Fruit fly (Drosophila melanogaster) whole organism, prepupa: ENCODE measurements around the gene CG34248.

Source experiments
- Blimp-1 ChIP-seq: fragments of 200-800 bp; sonication (Bioruptor generic); optimal IDR thresholded peaks from 3 replicates; lab custom pipeline; 2017; ENCODE audit warnings: missing biosample characterization, missing genetic modification characterization, mild to moderate bottlenecking, moderate library complexity, missing genetic modification reagents
- CG10669 ChIP-seq: fragments of 200-800 bp; sonication (Bioruptor generic); optimal IDR thresholded peaks from 3 replicates; lab custom pipeline; 2018; ENCODE audit warnings: missing biosample characterization, mild to moderate bottlenecking, missing genetic modification characterization, moderate library complexity
- CG11294 ChIP-seq: fragments of 200-800 bp; sonication (Bioruptor generic); IDR thresholded peaks from 2 replicates; pipeline ENCODE4 v1.3.6; 2022; ENCODE audit warnings: missing biosample characterization, missing genetic modification characterization
- CG11762 ChIP-seq: fragments of 200-800 bp; sonication (Bioruptor generic); optimal IDR thresholded peaks from 3 replicates; lab custom pipeline; 2016; ENCODE audit warnings: missing biosample characterization, missing genetic modification characterization; ENCODE audit not compliant: insufficient read depth
- CG11902 ChIP-seq: fragments of 200-800 bp; sonication (Bioruptor generic); optimal IDR thresholded peaks from 3 replicates; lab custom pipeline; 2016; ENCODE audit warnings: missing biosample characterization, missing genetic modification characterization
- CG15336 ChIP-seq: fragments of 200-800 bp; sonication (Bioruptor generic); IDR thresholded peaks from 2 replicates; pipeline ENCODE4 v1.3.6; 2022; ENCODE audit warnings: missing biosample characterization, missing genetic modification characterization
- CG1621 ChIP-seq: fragments of 200-800 bp; sonication (Bioruptor generic); optimal IDR thresholded peaks from 3 replicates; lab custom pipeline; 2018; ENCODE audit warnings: missing biosample characterization, mild to moderate bottlenecking, missing genetic modification characterization
- CG16779 ChIP-seq: fragments of 200-800 bp; sonication (Bioruptor generic); optimal IDR thresholded peaks from 3 replicates; lab custom pipeline; 2017; ENCODE audit warnings: missing biosample characterization, mild to moderate bottlenecking, missing genetic modification characterization
- CG34406 ChIP-seq: fragments of 200-800 bp; sonication (Bioruptor generic); optimal IDR thresholded peaks from 3 replicates; lab custom pipeline; 2016; ENCODE audit warnings: missing biosample characterization, missing genetic modification characterization
- CG3919 ChIP-seq: fragments of 200-800 bp; sonication (Bioruptor generic); optimal IDR thresholded peaks from 3 replicates; lab custom pipeline; 2016; ENCODE audit warnings: missing biosample characterization, missing genetic modification characterization
- CG4318 ChIP-seq: fragments of 200-800 bp; sonication (Bioruptor generic); optimal IDR thresholded peaks from 3 replicates; lab custom pipeline; 2017; ENCODE audit warnings: missing biosample characterization, mild to moderate bottlenecking, missing genetic modification characterization
- CG6163 ChIP-seq: fragments of 200-800 bp; sonication (Bioruptor generic); IDR thresholded peaks from 3 replicates; pipeline ENCODE4 v1.3.6; 2022; ENCODE audit warnings: missing biosample characterization, missing genetic modification characterization
- CG6276 ChIP-seq: fragments of 200-800 bp; sonication (Bioruptor generic); optimal IDR thresholded peaks from 2 replicates; lab custom pipeline; 2017; ENCODE audit warnings: missing biosample characterization, mild to moderate bottlenecking, missing genetic modification characterization
- CG6808 ChIP-seq: fragments of 200-800 bp; sonication (Bioruptor generic); optimal IDR thresholded peaks from 3 replicates; lab custom pipeline; 2017; ENCODE audit warnings: missing biosample characterization, missing genetic modification characterization, mild to moderate bottlenecking, moderate library complexity, missing genetic modification reagents
- CG6854 ChIP-seq: fragments of 200-800 bp; sonication (Bioruptor generic); optimal IDR thresholded peaks from 2 replicates; lab custom pipeline; 2017; ENCODE audit warnings: missing biosample characterization, mild to moderate bottlenecking, missing genetic modification characterization
- CG8319 ChIP-seq: fragments of 200-800 bp; sonication (Bioruptor generic); optimal IDR thresholded peaks from 3 replicates; lab custom pipeline; 2016; ENCODE audit warnings: missing biosample characterization, missing genetic modification characterization
- Eip75B ChIP-seq: fragments of 200-800 bp; sonication (Bioruptor generic); optimal IDR thresholded peaks from 3 replicates; lab custom pipeline; 2016; ENCODE audit warnings: missing biosample characterization, missing genetic modification characterization
- Eip78C ChIP-seq: fragments of 200-800 bp; sonication (Bioruptor generic); peaks from one replicate; lab custom pipeline; 2016; ENCODE audit warnings: missing biosample characterization, missing genetic modification characterization
- Eip93F ChIP-seq: fragments of 200-800 bp; sonication (Bioruptor generic); optimal IDR thresholded peaks from 2 replicates; lab custom pipeline; 2016; ENCODE audit warnings: missing biosample characterization, mild to moderate bottlenecking, missing genetic modification characterization
- Ets21C ChIP-seq: fragments of 200-800 bp; sonication (Bioruptor generic); optimal IDR thresholded peaks from 3 replicates; lab custom pipeline; 2016; ENCODE audit warnings: missing biosample characterization, missing genetic modification characterization
- Gug ChIP-seq: fragments of 200-800 bp; sonication (Bioruptor generic); IDR thresholded peaks from 2 replicates; pipeline ENCODE4 v1.3.6; 2022; ENCODE audit warnings: missing biosample characterization, missing genetic modification characterization
- Hr39 ChIP-seq: fragments of 200-800 bp; sonication (Bioruptor generic); optimal IDR thresholded peaks from 2 replicates; lab custom pipeline; 2016; ENCODE audit warnings: missing biosample characterization, missing genetic modification characterization
- Lpt ChIP-seq: fragments of 200-800 bp; sonication (Bioruptor generic); optimal IDR thresholded peaks from 3 replicates; lab custom pipeline; 2016; ENCODE audit warnings: missing biosample characterization, missing genetic modification characterization
- OdsH ChIP-seq: fragments of 200-800 bp; sonication (Bioruptor generic); optimal IDR thresholded peaks from 3 replicates; lab custom pipeline; 2016; ENCODE audit warnings: missing biosample characterization, missing genetic modification characterization
- Sox102F ChIP-seq: fragments of 200-800 bp; sonication (Bioruptor generic); optimal IDR thresholded peaks from 2 replicates; lab custom pipeline; 2016; ENCODE audit warnings: missing biosample characterization, mild to moderate bottlenecking, missing genetic modification characterization
- Sox14 ChIP-seq: fragments of 200-800 bp; sonication (Bioruptor generic); optimal IDR thresholded peaks from 3 replicates; lab custom pipeline; 2016; ENCODE audit warnings: missing biosample characterization, missing genetic modification characterization
- Sox15 ChIP-seq: fragments of 200-800 bp; sonication (Bioruptor generic); optimal IDR thresholded peaks from 3 replicates; lab custom pipeline; 2016; ENCODE audit warnings: missing biosample characterization, missing genetic modification characterization
- achi ChIP-seq: fragments of 200-800 bp; sonication (Bioruptor generic); optimal IDR thresholded peaks from 3 replicates; lab custom pipeline; 2016; ENCODE audit warnings: missing biosample characterization, missing genetic modification characterization
- acj6 ChIP-seq: fragments of 200-800 bp; sonication (Bioruptor generic); optimal IDR thresholded peaks from 3 replicates; lab custom pipeline; 2016; ENCODE audit warnings: missing biosample characterization, missing genetic modification characterization
- dac ChIP-seq: fragments of 200-800 bp; sonication (Bioruptor generic); optimal IDR thresholded peaks from 2 replicates; lab custom pipeline; 2017; ENCODE audit warnings: missing biosample characterization, mild to moderate bottlenecking, missing genetic modification characterization
- dsx ChIP-seq: fragments of 200-800 bp; optimal IDR thresholded peaks from 3 replicates; lab custom pipeline; 2019; ENCODE audit warnings: missing biosample characterization, mild to moderate bottlenecking, missing genetic modification characterization, moderate library complexity; ENCODE audit not compliant: poor library complexity, severe bottlenecking
- eg ChIP-seq: fragments of 200-800 bp; sonication (Bioruptor generic); IDR thresholded peaks from 3 replicates; pipeline ENCODE4 v1.3.6; 2022; ENCODE audit warnings: missing biosample characterization, missing genetic modification characterization
- esn ChIP-seq: fragments of 200-800 bp; sonication (Bioruptor generic); optimal IDR thresholded peaks from 2 replicates; lab custom pipeline; 2016; ENCODE audit warnings: missing biosample characterization, mild to moderate bottlenecking, missing genetic modification characterization, moderate library complexity
- fd85E ChIP-seq: fragments of 200-800 bp; sonication (Bioruptor generic); optimal IDR thresholded peaks from 3 replicates; lab custom pipeline; 2016; ENCODE audit warnings: missing biosample characterization, missing genetic modification characterization
- fkh ChIP-seq: fragments of 200-800 bp; sonication (Bioruptor generic); optimal IDR thresholded peaks from 3 replicates; lab custom pipeline; 2017; ENCODE audit warnings: missing biosample characterization, mild to moderate bottlenecking, missing genetic modification characterization, moderate library complexity
- lz ChIP-seq: fragments of 200-800 bp; sonication (Bioruptor generic); optimal IDR thresholded peaks from 3 replicates; lab custom pipeline; 2016; ENCODE audit warnings: missing biosample characterization, missing genetic modification characterization
- pdm3 ChIP-seq: fragments of 200-800 bp; sonication (Bioruptor generic); optimal IDR thresholded peaks from 3 replicates; lab custom pipeline; 2016; ENCODE audit warnings: missing biosample characterization, missing genetic modification characterization
- spab ChIP-seq: fragments of 200-800 bp; sonication (Bioruptor generic); optimal IDR thresholded peaks from 2 replicates; lab custom pipeline; 2017; ENCODE audit warnings: missing biosample characterization, mild to moderate bottlenecking, missing genetic modification characterization, missing genetic modification reagents
- ss ChIP-seq, 2 experiments: fragments of 200-800 bp; sonication (Bioruptor generic); optimal IDR thresholded peaks; 2 replicates in 1 of 2; 3 replicates in 1 of 2; lab custom pipeline; 2017 to 2018; ENCODE audit warnings: mild to moderate bottlenecking in 2 of 2, missing biosample characterization in 2 of 2, missing genetic modification characterization in 2 of 2, moderate library complexity in 1 of 2
- vri ChIP-seq: fragments of 200-800 bp; sonication (Bioruptor generic); optimal IDR thresholded peaks from 3 replicates; lab custom pipeline; 2016; ENCODE audit warnings: missing biosample characterization, mild to moderate bottlenecking, missing genetic modification characterization

The CG34248 gene

DNA sequence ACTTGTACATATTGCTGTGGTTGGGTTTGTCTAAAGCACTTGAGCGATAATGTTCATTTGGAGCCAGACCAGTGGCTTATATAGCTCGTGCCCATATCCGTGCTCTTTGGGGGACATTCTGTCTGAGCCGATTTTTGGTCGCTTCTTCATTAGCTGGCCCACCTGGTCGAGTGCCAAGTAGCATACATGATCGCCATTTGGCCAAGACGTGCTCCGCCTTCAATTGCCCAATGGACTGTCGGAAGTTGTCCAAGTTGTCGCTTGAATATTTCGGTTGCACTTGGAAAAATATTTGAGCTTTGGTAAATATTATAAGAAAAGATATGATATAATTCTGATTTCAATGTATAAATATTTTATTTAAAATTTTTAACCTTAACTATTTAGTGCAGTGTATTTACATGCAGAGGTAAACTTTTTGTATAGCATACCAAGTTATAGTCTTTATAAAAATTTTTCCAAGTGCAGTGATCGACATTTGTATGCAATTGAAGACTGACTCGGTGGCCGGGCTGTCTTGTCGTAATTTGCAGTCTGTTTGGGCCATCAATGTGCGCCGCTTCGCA, 14.7 kb upstream of the CG34248 start, which contains the start of gene CG13047 (continued):
- TF ChIP-seq Eip93F (GFP tag; lab: Kevin White, UChicago) (no peak), CG16779 (no peak), pdm3 (GFP tag; lab: Kevin White, UChicago) (no peak), CG6808 (GFP tag; lab: Kevin White, UChicago) (peak; percentile 13), CG15336 (GFP tag; lab: Robert Waterston, UW) (0 out of 2 replicates have a peak, but pooled peaks have one; percentile 26), OdsH (GFP tag; lab: Kevin White, UChicago) (no peak), CG11294 (GFP tag; lab: Robert Waterston, UW) (no peak), vri (no peak), CG34406 (GFP tag; lab: Kevin White, UChicago) (no peak), CG11762 (GFP tag; lab: Kevin White, UChicago) (no peak), lz (GFP tag; lab: Kevin White, UChicago) (no peak), spab (GFP tag; lab: Kevin White, UChicago) (no peak), Sox15 (no peak), CG6163 (GFP tag; lab: Robert Waterston, UW) (no peak), Eip78C (GFP tag; lab: Kevin White, UChicago) (peak; percentile 49), Ets21C (GFP tag; lab: Kevin White, UChicago) (no peak), CG3919 (GFP tag; lab: Kevin White, UChicago) (no peak), Sox14 (no peak), achi (GFP tag; lab: Kevin White, UChicago) (no peak), CG8319 (no peak), Eip75B (GFP tag; lab: Kevin White, UChicago) (no peak)

- TF ChIP-seq Gug: no peak
- TF ChIP-seq, all 60 proteins: peak for 0
Observed at dm6 chr3L:16283821-16284220, 13.1 kb upstream of the CG34248 start, which contains the start of gene CG13048. CG13048 (minus strand) TSS chr3L:16283921.

dm6 chr3L:16281880-16282556, 11.3 kb upstream of the CG34248 start, which contains the start of gene CG13049:
CG13049 (minus strand) TSS chr3L:16281930.
- TF ChIP-seq ss (GFP tag; optimal IDR thresholded peaks at IDR 0.05; lab: Kevin White, UChicago) (peak in 1 of 2 experiments; percentile 62), CG6808 (GFP tag; lab: Kevin White, UChicago) (no peak)

dm6 chr3L:16279987-16280454, 9.3 kb upstream of the CG34248 start, which contains the start of gene CG13064:
CG13064 (plus strand) TSS chr3L:16280404.
- TF ChIP-seq CG11294 (GFP tag; lab: Robert Waterston, UW) (no peak), acj6 (no peak), CG1621 (tag; lab: Kevin White, UChicago) (no peak), dsx (GFP tag; lab: Kevin White, UChicago) (peak; percentile 55), CG15336 (GFP tag; lab: Robert Waterston, UW) (no peak), CG11902 (GFP tag; lab: Kevin White, UChicago) (no peak), OdsH (GFP tag; lab: Kevin White, UChicago) (no peak), CG4318 (GFP tag; lab: Kevin White, UChicago) (no peak), Sox102F (GFP tag; lab: Kevin White, UChicago) (peak; percentile 19), CG6276 (no peak), CG10669 (no peak), Gug (no peak), vri (no peak), CG6808 (GFP tag; lab: Kevin White, UChicago) (no peak), fkh (GFP tag; lab: Kevin White, UChicago) (no peak), pdm3 (GFP tag; lab: Kevin White, UChicago) (no peak), esn (no peak), fd85E (no peak), spab (GFP tag; lab: Kevin White, UChicago) (no peak), Eip75B (GFP tag; lab: Kevin White, UChicago) (peak; percentile 47), eg (GFP tag; lab: Robert Waterston, UW) (no peak), CG8319 (no peak), CG6163 (GFP tag; lab: Robert Waterston, UW) (no peak), dac (no peak), Lpt (GFP tag; lab: Kevin White, UChicago) (peak; percentile 8), ss (GFP tag; optimal IDR thresholded peaks at IDR 0.05; lab: Kevin White, UChicago) (peak in 1 of 2 experiments; percentile 63), Blimp-1 (GFP tag; lab: Kevin White, UChicago) (no peak), Eip78C (GFP tag; lab: Kevin White, UChicago) (peak; percentile 53), Hr39 (GFP tag; lab: Kevin White, UChicago) (no peak), CG6854 (GFP tag; lab: Kevin White, UChicago) (no peak)
- TF ChIP-seq, all 60 proteins: peak for 6
